Fruit fly (Drosophila melanogaster) whole organism, embryonic: ENCODE measurements around the gene Hrb98DE.

Source experiments
- Ada2b ChIP-seq: fragments of 200-800 bp; sonication (Bioruptor generic); IDR thresholded peaks from 2 replicates; pipeline ENCODE4 v1.3.6; 2022; ENCODE audit warnings: missing biosample characterization, missing genetic modification characterization
- Asciz ChIP-seq: fragments of 200-800 bp; sonication (Bioruptor generic); optimal IDR thresholded peaks from 2 replicates; lab custom pipeline; 2017; ENCODE audit warnings: missing biosample characterization, mild to moderate bottlenecking, missing genetic modification characterization, missing genetic modification reagents
- CG10147 ChIP-seq: fragments of 200-800 bp; sonication (Bioruptor generic); optimal IDR thresholded peaks from 2 replicates; lab custom pipeline; 2019; ENCODE audit warnings: missing biosample characterization, mild to moderate bottlenecking, missing genetic modification characterization, moderate library complexity
- CG1024 ChIP-seq: fragments of 200-800 bp; sonication (Bioruptor generic); IDR thresholded peaks from 2 replicates; pipeline ENCODE4 v1.3.6; 2022; ENCODE audit warnings: missing biosample characterization, missing genetic modification characterization
- CG10267 ChIP-seq: fragments of 200-800 bp; sonication (Bioruptor generic); optimal IDR thresholded peaks from 2 replicates; lab custom pipeline; 2018; ENCODE audit warnings: missing biosample characterization, mild to moderate bottlenecking, missing genetic modification characterization, moderate library complexity
- CG1233 ChIP-seq: fragments of 200-800 bp; sonication (Bioruptor generic); optimal IDR thresholded peaks from 4 replicates; lab custom pipeline; 2018; ENCODE audit warnings: missing biosample characterization, mild to moderate bottlenecking, missing genetic modification characterization
- CG12391 ChIP-seq: fragments of 200-800 bp; sonication (Bioruptor generic); optimal IDR thresholded peaks from 3 replicates; lab custom pipeline; 2018; ENCODE audit warnings: missing biosample characterization, mild to moderate bottlenecking, missing genetic modification characterization, moderate library complexity
- CG12659 ChIP-seq: fragments of 200-800 bp; sonication (Bioruptor generic); optimal IDR thresholded peaks from 3 replicates; lab custom pipeline; 2017; ENCODE audit warnings: mild to moderate bottlenecking, missing biosample characterization, missing genetic modification reagents, missing genetic modification characterization
- CG12769 ChIP-seq: fragments of 200-800 bp; sonication (Bioruptor generic); optimal IDR thresholded peaks from 2 replicates; lab custom pipeline; 2019; ENCODE audit warnings: missing biosample characterization, mild to moderate bottlenecking, missing genetic modification characterization, moderate library complexity
- CG1603 ChIP-seq: fragments of 200-800 bp; sonication (Bioruptor generic); optimal IDR thresholded peaks from 2 replicates; lab custom pipeline; 2019; ENCODE audit warnings: missing biosample characterization, mild to moderate bottlenecking, missing genetic modification characterization, moderate library complexity
- CG17186 ChIP-seq: fragments of 200-800 bp; sonication (Bioruptor generic); optimal IDR thresholded peaks from 3 replicates; lab custom pipeline; 2017; ENCODE audit warnings: missing biosample characterization, missing genetic modification reagents, missing genetic modification characterization
- CG17568 ChIP-seq: fragments of 200-800 bp; sonication (Bioruptor generic); optimal IDR thresholded peaks from 2 replicates; lab custom pipeline; 2018; ENCODE audit warnings: missing biosample characterization, mild to moderate bottlenecking, missing genetic modification characterization, moderate library complexity
- CG1792 ChIP-seq: fragments of 200-800 bp; sonication (Bioruptor generic); optimal IDR thresholded peaks from 2 replicates; lab custom pipeline; 2016; ENCODE audit warnings: missing biosample characterization, missing genetic modification characterization
- CG2116 ChIP-seq: fragments of 200-800 bp; sonication (Bioruptor generic); optimal IDR thresholded peaks from 3 replicates; lab custom pipeline; 2018; ENCODE audit warnings: missing biosample characterization, mild to moderate bottlenecking, missing genetic modification characterization
- CG32772 ChIP-seq: fragments of 200-800 bp; sonication (Bioruptor generic); IDR thresholded peaks from 2 replicates; pipeline ENCODE4 v1.3.6; 2022; ENCODE audit warnings: missing biosample characterization, missing genetic modification characterization
- CG33213 ChIP-seq: fragments of 200-800 bp; sonication (Bioruptor generic); optimal IDR thresholded peaks from 3 replicates; lab custom pipeline; 2016; ENCODE audit warnings: missing biosample characterization, missing genetic modification characterization
- CG3726 ChIP-seq: fragments of 200-800 bp; sonication (Bioruptor generic); IDR thresholded peaks from 3 replicates; pipeline ENCODE4, ENCODE4 v1.3.6; 2022; ENCODE audit warnings: missing biosample characterization, missing genetic modification characterization
- CG4282 ChIP-seq: fragments of 200-800 bp; sonication (Bioruptor generic); optimal IDR thresholded peaks from 2 replicates; lab custom pipeline; 2016; ENCODE audit warnings: missing biosample characterization, missing genetic modification characterization
- CG4328 ChIP-seq: fragments of 200-800 bp; sonication (Bioruptor generic); optimal IDR thresholded peaks from 3 replicates; lab custom pipeline; 2017; ENCODE audit warnings: missing biosample characterization, missing genetic modification reagents, missing genetic modification characterization
- CG4707 ChIP-seq: fragments of 200-800 bp; sonication (Bioruptor generic); optimal IDR thresholded peaks from 2 replicates; lab custom pipeline; 2018; ENCODE audit warnings: missing biosample characterization, mild to moderate bottlenecking, missing genetic modification characterization, moderate library complexity
- CG7556 ChIP-seq: fragments of 200-800 bp; sonication (Bioruptor generic); optimal IDR thresholded peaks from 2 replicates; lab custom pipeline; 2017; ENCODE audit warnings: missing biosample characterization, mild to moderate bottlenecking, missing genetic modification characterization
- CG8765 ChIP-seq: fragments of 200-800 bp; sonication (Bioruptor generic); IDR thresholded peaks from 2 replicates; pipeline ENCODE4 v1.3.6; 2022; ENCODE audit warnings: missing biosample characterization, missing genetic modification characterization
- E2f1 ChIP-seq: fragments of 200-800 bp; sonication (Bioruptor generic); IDR thresholded peaks from 2 replicates; pipeline ENCODE4 v1.3.6; 2022; ENCODE audit warnings: missing biosample characterization, missing genetic modification characterization
- HHEX ChIP-seq: fragments of 200-800 bp; sonication (Bioruptor generic); optimal IDR thresholded peaks from 3 replicates; lab custom pipeline; 2017; ENCODE audit warnings: missing biosample characterization, mild to moderate bottlenecking, missing genetic modification characterization, missing genetic modification reagents
- Hmr ChIP-seq: fragments of 200-800 bp; sonication (Bioruptor generic); optimal IDR thresholded peaks from 3 replicates; lab custom pipeline; 2017; ENCODE audit warnings: mild to moderate bottlenecking, missing biosample characterization, missing genetic modification reagents, missing genetic modification characterization
- Med ChIP-seq: fragments of 200-800 bp; sonication (Bioruptor generic); peaks from one replicate; lab custom pipeline; 2016; ENCODE audit warnings: missing biosample characterization, missing genetic modification characterization, mild to moderate bottlenecking, inconsistent platforms, moderate library complexity
- Mrtf ChIP-seq: fragments of 200-800 bp; sonication (Bioruptor generic); IDR thresholded peaks from 3 replicates; pipeline ENCODE4 v1.3.6; 2022; ENCODE audit warnings: missing biosample characterization, missing genetic modification characterization
- Vsx1 ChIP-seq: fragments of 200-800 bp; sonication (Bioruptor generic); optimal IDR thresholded peaks from 2 replicates; lab custom pipeline; 2017; ENCODE audit warnings: missing biosample characterization, mild to moderate bottlenecking, missing genetic modification characterization, missing genetic modification reagents
- ab ChIP-seq: fragments of 200-800 bp; sonication (Bioruptor generic); optimal IDR thresholded peaks from 2 replicates; lab custom pipeline; 2016; ENCODE audit warnings: missing biosample characterization, missing genetic modification characterization
- cas ChIP-seq: fragments of 200-800 bp; sonication (Bioruptor generic); IDR thresholded peaks from 2 replicates; pipeline ENCODE4 v1.3.6; 2022; ENCODE audit warnings: missing biosample characterization, missing genetic modification characterization
- chif ChIP-seq, 2 experiments: fragments of 200-800 bp; sonication (Bioruptor generic); optimal IDR thresholded peaks; 3 replicates each; lab custom pipeline; 2016; ENCODE audit warnings: missing biosample characterization in 2 of 2, missing genetic modification characterization in 2 of 2
- crol ChIP-seq: fragments of 200-800 bp; sonication (Bioruptor generic); IDR thresholded peaks from 2 replicates; pipeline ENCODE4 v1.3.6; 2022; ENCODE audit warnings: missing biosample characterization, missing genetic modification characterization
- fd3F ChIP-seq: fragments of 200-800 bp; sonication (Bioruptor generic); optimal IDR thresholded peaks from 2 replicates; lab custom pipeline; 2018; ENCODE audit warnings: missing biosample characterization, mild to moderate bottlenecking, missing genetic modification characterization, moderate library complexity
- fd96Cb ChIP-seq: fragments of 200-800 bp; sonication (Bioruptor generic); optimal IDR thresholded peaks from 2 replicates; lab custom pipeline; 2018; ENCODE audit warnings: missing biosample characterization, mild to moderate bottlenecking, missing genetic modification characterization, moderate library complexity
- gce ChIP-seq: fragments of 200-800 bp; sonication (Bioruptor generic); IDR thresholded peaks from 3 replicates; pipeline ENCODE4 v1.3.6; 2022; ENCODE audit warnings: missing biosample characterization, missing genetic modification characterization
- gsb ChIP-seq: fragments of 200-800 bp; sonication (Bioruptor generic); IDR thresholded peaks from 2 replicates; pipeline ENCODE4 v1.3.6; 2022; ENCODE audit warnings: missing biosample characterization, missing genetic modification characterization
- hth ChIP-seq: fragments of >200 bp; optimal IDR thresholded peaks from 2 replicates; lab custom pipeline; 2017; ENCODE audit warnings: inconsistent platforms
- jigr1 ChIP-seq: fragments of 200-800 bp; sonication (Bioruptor generic); IDR thresholded peaks from 3 replicates; pipeline ENCODE4 v1.3.6; 2022; ENCODE audit warnings: missing biosample characterization, missing genetic modification characterization
- ken ChIP-seq: fragments of 200-800 bp; sonication (Bioruptor generic); IDR thresholded peaks from 3 replicates; pipeline ENCODE4 v1.3.6; 2022; ENCODE audit warnings: missing biosample characterization, missing genetic modification characterization
- kni ChIP-seq: fragments of 200-800 bp; sonication (Bioruptor generic); optimal IDR thresholded peaks from 3 replicates; lab custom pipeline; 2017; ENCODE audit warnings: mild to moderate bottlenecking, missing biosample characterization, missing genetic modification reagents, missing genetic modification characterization
- nmo ChIP-seq: fragments of 200-800 bp; sonication (Bioruptor generic); optimal IDR thresholded peaks from 2 replicates; lab custom pipeline; 2018; ENCODE audit warnings: missing biosample characterization, mild to moderate bottlenecking, missing genetic modification characterization, moderate library complexity
- peb ChIP-seq: fragments of 200-800 bp; sonication (Bioruptor generic); IDR thresholded peaks from 2 replicates; pipeline ENCODE4 v1.3.6; 2022; ENCODE audit warnings: missing biosample characterization, missing genetic modification characterization
- sd ChIP-seq: fragments of 200-800 bp; sonication (Bioruptor generic); optimal IDR thresholded peaks from 3 replicates; lab custom pipeline; 2018; ENCODE audit warnings: missing biosample characterization, mild to moderate bottlenecking, missing genetic modification characterization, moderate library complexity
- seq ChIP-seq: fragments of 200-800 bp; sonication (Bioruptor generic); IDR thresholded peaks from 2 replicates; pipeline ENCODE4 v1.3.6; 2022; ENCODE audit warnings: missing biosample characterization, missing genetic modification characterization

Hrb98DE gene

dm6 chr3R:28556385-28556784 is 43.2 kb upstream of the Hrb98DE start (continued):
- TF ChIP-seq fd96Cb (tag; lab: Kevin White, UChicago) (no peak), E2f1 (GFP tag; lab: Robert Waterston, UW) (no peak), CG1233 (GFP tag; lab: Kevin White, UChicago) (peak; percentile 26), CG12769 (tag; lab: Kevin White, UChicago) (peak; percentile 24), fd3F (GFP tag; lab: Kevin White, UChicago) (peak; percentile 44), CG2116 (GFP tag; lab: Kevin White, UChicago) (peak; percentile 5), HHEX (GFP tag; lab: Kevin White, UChicago) (peak; percentile 59), CG4328 (peak; percentile 17), Hmr (GFP tag; lab: Kevin White, UChicago) (peak; percentile 75), cas (GFP tag; lab: Robert Waterston, UW) (no peak), CG33213 (GFP tag; lab: Kevin White, UChicago) (peak; percentile 24), nmo (GFP tag; lab: Kevin White, UChicago) (no peak), seq (GFP tag; lab: Robert Waterston, UW) (peak; percentile 50; the same call in 1 of the 2 replicates), CG4282 (GFP tag; lab: Kevin White, UChicago) (no peak), gsb (GFP tag; lab: Robert Waterston, UW) (no peak), ab (no peak), CG17186 (GFP tag; lab: Kevin White, UChicago) (no peak), peb (GFP tag; lab: Robert Waterston, UW) (no peak), gce (GFP tag; lab: Robert Waterston, UW) (no peak), CG1792 (no peak), CG3726 (no peak), kni (peak; percentile 32), Ada2b (GFP tag; lab: Robert Waterston, UW) (no peak), CG8765 (GFP tag; lab: Robert Waterston, UW) (no peak), chif (GFP tag; optimal IDR thresholded peaks at IDR 0.05; lab: Kevin White, UChicago) (peak in 1 of 2 experiments; percentile 42), crol (no peak), Vsx1 (peak; percentile 61), jigr1 (GFP tag; lab: Robert Waterston, UW) (no peak), CG1024 (peak; percentile 57; the same call in 1 of the 2 replicates), CG17568 (GFP tag; lab: Kevin White, UChicago) (peak; percentile 26), CG7556 (peak; percentile 50), CG1603 (peak; percentile 10), sd (tag; lab: Kevin White, UChicago) (peak; percentile 25), CG12659 (GFP tag; lab: Kevin White, UChicago) (peak; percentile 28), CG32772 (no peak), CG4707 (no peak), CG12391 (tag; lab: Kevin White, UChicago) (no peak), Asciz (peak; percentile 67), hth (lab: Kevin White, UChicago) (no peak), Mrtf (GFP tag; lab: Robert Waterston, UW) (0 out of 3 replicates have a peak, but pooled peaks have one; percentile 9)

dm6 chr3R:28558801-28559200 is 40.8 kb upstream of the Hrb98DE start:
- 0 out of 3 replicates have a peak, but pooled peaks have one; percentile 18 for TF ChIP-seq ken
- TF ChIP-seq CG10147 (GFP tag; lab: Kevin White, UChicago): no peak
- no peak for TF ChIP-seq CG10267
- TF ChIP-seq Med (GFP tag; lab: Kevin White, UChicago): peak; percentile 22
- TF ChIP-seq, all 482 proteins: peak for 2
